Fruit fly (Drosophila melanogaster): Measurements from ENCODE around the gene CG15208.

- TF ChIP-seq CG34367 (tag; optimal IDR thresholded peaks at IDR 0.05) (no peak), CG32121 (GFP tag; IDR thresholded peaks at IDR 0.05) (no peak)
Measured at dm6 chrX:10922178-10922577, 22.4 kb downstream of the CG15208 start.

Data from whole organism, pupa.